Fruit fly (Drosophila melanogaster): Measurements from ENCODE around the gene lush.

lush gene

dm6 chr3L:19560695-19561246, 45.1 kb downstream of the lush start (continued):
- peak; percentile 92 for TF ChIP-seq al (GFP tag; IDR thresholded peaks at IDR 0.05)
- peak; percentile 95 for TF ChIP-seq CG13296 (GFP tag; optimal IDR thresholded peaks at IDR 0.05)
- TF ChIP-seq CG15269 (tag; optimal IDR thresholded peaks at IDR 0.05), result peak; percentile 96
- peak; percentile 79 for TF ChIP-seq CG11085 (GFP tag; IDR thresholded peaks at IDR 0.05)
- TF ChIP-seq CG8089 (GFP tag; optimal IDR thresholded peaks at IDR 0.05), result peak; percentile 90
- peak; percentile 91 for TF ChIP-seq bab2 (GFP tag; optimal IDR thresholded peaks at IDR 0.05)
- TF ChIP-seq scrt (GFP tag; optimal IDR thresholded peaks at IDR 0.05), result peak; percentile 90
- no peak for TF ChIP-seq Gsc (GFP tag; IDR thresholded peaks at IDR 0.05)
- peak; percentile 93 for TF ChIP-seq CG11723 (GFP tag; optimal IDR thresholded peaks at IDR 0.05)
- TF ChIP-seq bbx (GFP tag; IDR thresholded peaks at IDR 0.05; ENCODE audit: partially characterized antibody), result no peak
- peak; percentile 88 for TF ChIP-seq nau (GFP tag; optimal IDR thresholded peaks at IDR 0.05)
- TF ChIP-seq tup (GFP tag; optimal IDR thresholded peaks at IDR 0.05), result peak; percentile 87
- peak; percentile 48; the same call in 1 of the 2 replicates for TF ChIP-seq Poxn (GFP tag; IDR thresholded peaks at IDR 0.05)
- TF ChIP-seq shn (GFP tag; optimal IDR thresholded peaks at IDR 0.05), result peak; percentile 61
- peak; percentile 78 for TF ChIP-seq CG7987 (GFP tag; optimal IDR thresholded peaks at IDR 0.05)
- TF ChIP-seq CG11093 (GFP tag; IDR thresholded peaks at IDR 0.05), result peak; percentile 87
- peak; percentile 68 for TF ChIP-seq CG2116 (GFP tag; optimal IDR thresholded peaks at IDR 0.05)
- TF ChIP-seq CG14441 (GFP tag; IDR thresholded peaks at IDR 0.05), result peak; percentile 92
- TF ChIP-seq en (GFP tag; optimal IDR thresholded peaks at IDR 0.05), result peak; percentile 79
- peak; percentile 2 for TF ChIP-seq Dp (GFP tag; optimal IDR thresholded peaks at IDR 0.05)
- peak; percentile 85 for TF ChIP-seq dm (GFP tag; optimal IDR thresholded peaks at IDR 0.05)
- peak; percentile 90 for TF ChIP-seq tx (GFP tag; optimal IDR thresholded peaks at IDR 0.05)
- TF ChIP-seq knrl (GFP tag; IDR thresholded peaks at IDR 0.05; ENCODE audit: partially characterized antibody), result no peak
- TF ChIP-seq CG15696 (tag; optimal IDR thresholded peaks at IDR 0.05), result peak; percentile 99
- TF ChIP-seq chn (GFP tag; optimal IDR thresholded peaks at IDR 0.05), result peak; percentile 92
- peak; percentile 95 for TF ChIP-seq CG9817 (tag; optimal IDR thresholded peaks at IDR 0.05)
- peak; percentile 94 for TF ChIP-seq CG5245 (GFP tag; optimal IDR thresholded peaks at IDR 0.05)
- no peak for TF ChIP-seq hkb (optimal IDR thresholded peaks at IDR 0.05)
- peak; percentile 97 for TF ChIP-seq hkb (GFP tag; IDR thresholded peaks at IDR 0.05)
- peak; percentile 94 for TF ChIP-seq Fer1 (GFP tag; optimal IDR thresholded peaks at IDR 0.05)
- no peak for TF ChIP-seq cad (GFP tag; optimal IDR thresholded peaks at IDR 0.05)
- peak in 1 of 2 experiments; percentile 79 for TF ChIP-seq eve (GFP tag; optimal IDR thresholded peaks at IDR 0.05)
- peak; percentile 96 for TF ChIP-seq CG14710 (tag; optimal IDR thresholded peaks at IDR 0.05)
- peak; percentile 91 for TF ChIP-seq CG2889 (GFP tag; IDR thresholded peaks at IDR 0.05)
- peak; percentile 98 for TF ChIP-seq gem (tag; optimal IDR thresholded peaks at IDR 0.05)
- peak; percentile 89 for TF ChIP-seq CG5953 (GFP tag; IDR thresholded peaks at IDR 0.05)
- peak; percentile 67; the same call in 1 of the 2 replicates for TF ChIP-seq CG10321 (GFP tag; IDR thresholded peaks at IDR 0.05)
- TF ChIP-seq jigr1 (GFP tag; IDR thresholded peaks at IDR 0.05), result peak; percentile 85; the same call in 2 of the 3 replicates
- peak; percentile 91 for TF ChIP-seq ind (GFP tag; optimal IDR thresholded peaks at IDR 0.05)
- TF ChIP-seq CG4404 (GFP tag; IDR thresholded peaks at IDR 0.05), result peak; percentile 98
- peak; percentile 97 for TF ChIP-seq ac (GFP tag; optimal IDR thresholded peaks at IDR 0.05)
- TF ChIP-seq CG2199 (GFP tag; IDR thresholded peaks at IDR 0.05), result peak; percentile 93
- TF ChIP-seq HLHmδ (GFP tag; optimal IDR thresholded peaks at IDR 0.05), result no peak
- TF ChIP-seq CG8359 (GFP tag; optimal IDR thresholded peaks at IDR 0.05; ENCODE audit: borderline replicate concordance), result peak; percentile 92
- peak; percentile 91 for TF ChIP-seq CrebB (tag; optimal IDR thresholded peaks at IDR 0.05)
- peak; percentile 96 for TF ChIP-seq CG30431 (GFP tag; optimal IDR thresholded peaks at IDR 0.05)
- peak; percentile 93 for TF ChIP-seq wdn (GFP tag; IDR thresholded peaks at IDR 0.05)
- peak; percentile 76 for TF ChIP-seq GATAe (GFP tag; conservative IDR thresholded peaks at IDR 0.05)
- TF ChIP-seq gcm (GFP tag; optimal IDR thresholded peaks at IDR 0.05), result peak; percentile 95
- peak; percentile 95 for TF ChIP-seq CG6813 (GFP tag; optimal IDR thresholded peaks at IDR 0.05)
- peak; percentile 94 for TF ChIP-seq pum (GFP tag; optimal IDR thresholded peaks at IDR 0.05)
